Fruit fly (Drosophila melanogaster) whole organism, pupa: ENCODE data around the gene Mcad.

ENCODE experiments used
- CG13204 ChIP-seq: fragments of 200-800 bp; sonication (Bioruptor generic); optimal IDR thresholded peaks from 2 replicates; lab custom pipeline; 2018; ENCODE audit warnings: missing biosample characterization, mild to moderate bottlenecking, missing genetic modification characterization, moderate library complexity
- CG14655 ChIP-seq: fragments of 200-800 bp; sonication (Bioruptor generic); optimal IDR thresholded peaks from 3 replicates; lab custom pipeline; 2017; ENCODE audit warnings: mild to moderate bottlenecking, missing biosample characterization, missing genetic modification reagents, missing genetic modification characterization
- CG17806 ChIP-seq: fragments of 200-800 bp; sonication (Bioruptor generic); optimal IDR thresholded peaks from 2 replicates; lab custom pipeline; 2018; ENCODE audit warnings: missing biosample characterization, mild to moderate bottlenecking, missing genetic modification characterization, moderate library complexity
- CG4496 ChIP-seq: fragments of 200-800 bp; sonication (Bioruptor generic); IDR thresholded peaks from 3 replicates; pipeline ENCODE4 v1.3.6; 2022; ENCODE audit warnings: missing biosample characterization, missing genetic modification characterization
- CG8159 ChIP-seq: fragments of 200-800 bp; sonication (Bioruptor generic); optimal IDR thresholded peaks from 3 replicates; lab custom pipeline; 2018; ENCODE audit warnings: missing biosample characterization, mild to moderate bottlenecking, missing genetic modification characterization, moderate library complexity
- D1 ChIP-seq: fragments of 200-800 bp; sonication (Bioruptor generic); optimal IDR thresholded peaks from 2 replicates; lab custom pipeline; 2018; ENCODE audit warnings: missing biosample characterization, mild to moderate bottlenecking, missing genetic modification characterization, moderate library complexity
- EcR ChIP-seq: fragments of 200-800 bp; sonication (Bioruptor generic); optimal IDR thresholded peaks from 3 replicates; lab custom pipeline; 2019; ENCODE audit warnings: missing biosample characterization, missing genetic modification characterization, mild to moderate bottlenecking, moderate library complexity, missing genetic modification reagents
- Ets98B ChIP-seq: fragments of 200-800 bp; sonication (Bioruptor generic); IDR thresholded peaks from 2 replicates; pipeline ENCODE4 v1.3.6; 2022; ENCODE audit warnings: missing biosample characterization, missing genetic modification characterization
- Pif1A ChIP-seq: fragments of 200-800 bp; sonication (Bioruptor generic); optimal IDR thresholded peaks from 3 replicates; lab custom pipeline; 2016; ENCODE audit warnings: missing biosample characterization, missing genetic modification characterization
- fd96Ca ChIP-seq: fragments of 200-800 bp; sonication (Bioruptor generic); IDR thresholded peaks from 3 replicates; pipeline ENCODE4 v1.3.6; 2022; ENCODE audit warnings: missing biosample characterization, missing genetic modification characterization
- rn ChIP-seq: fragments of 200-800 bp; sonication (Bioruptor generic); IDR thresholded peaks from 2 replicates; pipeline ENCODE4 v1.3.6; 2022; ENCODE audit warnings: missing biosample characterization, missing genetic modification characterization

DNA sequence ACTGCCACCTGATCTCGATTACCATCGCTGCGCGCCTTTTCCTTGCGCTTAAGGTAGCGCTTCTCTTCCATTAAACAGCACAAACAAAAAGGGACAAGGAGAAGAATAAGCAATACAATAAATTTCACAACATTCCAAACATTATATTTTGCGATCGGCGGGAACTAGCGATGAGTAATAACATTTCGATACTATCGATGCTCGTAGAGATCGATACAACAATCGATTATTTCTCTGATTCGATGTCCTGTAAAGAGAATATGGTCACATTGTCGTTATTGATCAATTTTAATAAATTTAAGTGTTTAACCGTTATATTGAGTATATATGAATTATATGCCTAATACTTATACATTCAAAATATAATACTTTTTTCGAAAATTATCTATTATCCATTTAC lies 7.1 kb downstream of the Mcad start, which contains the start of gene CG7457:
- no peak for TF ChIP-seq CG17806 (tag; lab: Kevin White, UChicago)
- no peak for TF ChIP-seq Ets98B
- TF ChIP-seq EcR, result no peak
- TF ChIP-seq D1 (tag; lab: Kevin White, UChicago), result no peak
- TF ChIP-seq fd96Ca, result no peak
- TF ChIP-seq rn (GFP tag; lab: Robert Waterston, UW), result no peak
- no peak for TF ChIP-seq CG14655 (GFP tag; lab: Kevin White, UChicago)
- no peak for TF ChIP-seq CG8159 (tag; lab: Kevin White, UChicago)
- no peak for TF ChIP-seq Pif1A (GFP tag; lab: Kevin White, UChicago)
- TF ChIP-seq CG13204, result no peak
- TF ChIP-seq CG4496 (GFP tag; lab: Robert Waterston, UW), result no peak
